Worm (Caenorhabditis elegans) whole organism, L2 larva: Measurements from ENCODE around the gene zipt-3.

ENCODE experiments used
- aly-2 ChIP-seq: fragments of 150-350 bp; optimal IDR thresholded peaks from 2 replicates; lab custom pipeline; 2014; ENCODE audit warnings: missing biosample characterization, missing genetic modification characterization
- fos-1 ChIP-seq: fragments of 150-350 bp; optimal IDR thresholded peaks from 2 replicates; lab custom pipeline; 2014; ENCODE audit warnings: missing biosample characterization, missing genetic modification characterization
- nhr-11 ChIP-seq: fragments of 150-350 bp; optimal IDR thresholded peaks from 2 replicates; lab custom pipeline; 2014; ENCODE audit warnings: missing biosample characterization, missing genetic modification characterization
- nhr-237 ChIP-seq: fragments of 150-350 bp; optimal IDR thresholded peaks from 2 replicates; lab custom pipeline; 2014; ENCODE audit warnings: missing biosample characterization, missing genetic modification characterization
- snpc-4 ChIP-seq: fragments of 150-350 bp; optimal IDR thresholded peaks from 2 replicates; lab custom pipeline; 2014; ENCODE audit warnings: missing biosample characterization, missing genetic modification characterization
- unc-39 ChIP-seq: fragments of 150-350 bp; optimal IDR thresholded peaks from 2 replicates; lab custom pipeline; 2014; ENCODE audit warnings: missing biosample characterization, missing genetic modification characterization
- unc-62 ChIP-seq: fragments of 150-350 bp; optimal IDR thresholded peaks from 2 replicates; lab custom pipeline; 2014; ENCODE audit warnings: missing biosample characterization, missing genetic modification reagents, missing genetic modification characterization
- zag-1 ChIP-seq: fragments of 150-350 bp; optimal IDR thresholded peaks from 2 replicates; lab custom pipeline; 2014; ENCODE audit warnings: missing biosample characterization, missing genetic modification characterization
- ztf-11 ChIP-seq: sonication (generic microtip); optimal IDR thresholded peaks from 2 replicates; lab custom pipeline; 2017; ENCODE audit warnings: missing biosample characterization, missing genetic modification characterization

ce11 chrII:5745088-5745487 lies 27.2 kb downstream of the zipt-3 start, which contains the start of gene F10C1.9:
- TF ChIP-seq fos-1 (tag; lab: Kevin White, UChicago) (no peak), unc-62 (GFP tag; lab: Kevin White, UChicago) (no peak), nhr-237 (tag; lab: Kevin White, UChicago) (no peak), ztf-11 (tag; lab: Kevin White, UChicago) (no peak), zag-1 (tag; lab: Kevin White, UChicago) (no peak), aly-2 (tag; lab: Kevin White, UChicago) (no peak), unc-39 (tag; lab: Kevin White, UChicago) (no peak), snpc-4 (tag; lab: Kevin White, UChicago) (no peak), nhr-11 (tag; lab: Kevin White, UChicago) (no peak)
